Fruit fly (Drosophila melanogaster) whole organism, adult: Measurements from ENCODE around the gene Hasp.

Source experiments
- CG11617 ChIP-seq: fragments of 200-800 bp; sonication (Bioruptor generic); optimal IDR thresholded peaks from 2 replicates; lab custom pipeline; 2017; ENCODE audit warnings: mild to moderate bottlenecking, missing biosample characterization, missing genetic modification reagents, missing genetic modification characterization
- CG12768 ChIP-seq: fragments of 200-800 bp; sonication (Bioruptor generic); optimal IDR thresholded peaks from 2 replicates; lab custom pipeline; 2017; ENCODE audit warnings: missing biosample characterization, missing genetic modification characterization, mild to moderate bottlenecking, moderate library complexity, missing genetic modification reagents
- CG1620 ChIP-seq: fragments of 200-800 bp; sonication (Bioruptor generic); optimal IDR thresholded peaks from 2 replicates; lab custom pipeline; 2016; ENCODE audit warnings: missing biosample characterization, missing genetic modification characterization
- CG33017 ChIP-seq: fragments of 200-800 bp; sonication (Bioruptor generic); optimal IDR thresholded peaks from 2 replicates; lab custom pipeline; 2018; ENCODE audit warnings: missing biosample characterization, mild to moderate bottlenecking, missing genetic modification characterization, moderate library complexity
- CG7101 ChIP-seq: fragments of 200-800 bp; sonication (Bioruptor generic); optimal IDR thresholded peaks from 2 replicates; lab custom pipeline; 2018; ENCODE audit warnings: missing biosample characterization, mild to moderate bottlenecking, missing genetic modification characterization, moderate library complexity
- Clk ChIP-seq: fragments of 200-800 bp; sonication (Bioruptor generic); optimal IDR thresholded peaks from 2 replicates; lab custom pipeline; 2017; ENCODE audit warnings: missing biosample characterization, missing genetic modification characterization
- Crg-1 ChIP-seq: fragments of 200-800 bp; sonication (Bioruptor generic); optimal IDR thresholded peaks from 2 replicates; lab custom pipeline; 2016; ENCODE audit warnings: missing biosample characterization, missing genetic modification characterization
- Hr96 ChIP-seq: fragments of 200-800 bp; sonication (Bioruptor generic); optimal IDR thresholded peaks from 2 replicates; lab custom pipeline; 2016; ENCODE audit warnings: missing biosample characterization, missing genetic modification characterization
- bab1 ChIP-seq: fragments of 200-800 bp; sonication (Bioruptor generic); optimal IDR thresholded peaks from 3 replicates; lab custom pipeline; 2019; ENCODE audit warnings: missing biosample characterization, mild to moderate bottlenecking, missing genetic modification characterization, moderate library complexity
- cic ChIP-seq: fragments of 200-800 bp; sonication (Bioruptor generic); optimal IDR thresholded peaks from 2 replicates; lab custom pipeline; 2017; ENCODE audit warnings: missing biosample characterization, mild to moderate bottlenecking, missing genetic modification characterization, moderate library complexity
- ovo ChIP-seq: fragments of 200-800 bp; sonication (Bioruptor generic); optimal IDR thresholded peaks from 2 replicates; lab custom pipeline; 2016; ENCODE audit warnings: missing biosample characterization, missing genetic modification characterization
- tj ChIP-seq: fragments of 200-800 bp; sonication (Bioruptor generic); optimal IDR thresholded peaks from 3 replicates; lab custom pipeline; 2017; ENCODE audit warnings: missing biosample characterization, mild to moderate bottlenecking, missing genetic modification characterization, moderate library complexity

dm6 chr2L:19469090-19469489 is 47.9 kb downstream of the Hasp start:
- TF ChIP-seq CG12768 (GFP tag; lab: Kevin White, UChicago) (no peak), Crg-1 (GFP tag; lab: Kevin White, UChicago) (no peak), cic (GFP tag; lab: Kevin White, UChicago) (no peak), Hr96 (no peak), tj (GFP tag; lab: Kevin White, UChicago) (no peak), bab1 (GFP tag; lab: Kevin White, UChicago) (no peak), CG1620 (no peak), Clk (GFP tag; lab: Kevin White, UChicago) (no peak), ovo (GFP tag; lab: Kevin White, UChicago) (no peak), CG7101 (no peak), CG33017 (tag; lab: Kevin White, UChicago) (no peak), CG11617 (no peak)
